Worm (Caenorhabditis elegans) whole organism, L1 larva: ENCODE measurements around the gene dct-8.

Experiments used
- C04F5.9 ChIP-seq: sonication (generic microtip); optimal IDR thresholded peaks from 2 replicates; lab custom pipeline; 2016; ENCODE audit warnings: missing genetic modification characterization, missing compliant biosample characterization
- C16A3.4 ChIP-seq: fragments of 150-350 bp; optimal IDR thresholded peaks from 2 replicates; lab custom pipeline; 2014; ENCODE audit warnings: missing biosample characterization, missing genetic modification characterization
- Y116A8C.19 ChIP-seq: sonication (generic microtip); optimal IDR thresholded peaks from 2 replicates; lab custom pipeline; 2016; ENCODE audit warnings: missing compliant biosample characterization, missing genetic modification characterization, borderline replicate concordance
- ama-1 ChIP-seq: fragments of 150-350 bp; optimal IDR thresholded peaks from 2 replicates; lab custom pipeline; 2014
- ceh-88 ChIP-seq: fragments of 200-800 bp; sonication (Bioruptor generic); IDR thresholded peaks from 2 replicates; pipeline ENCODE4 v1.3.6; 2022; ENCODE audit warnings: missing genetic modification characterization, missing compliant biosample characterization
- ces-1 ChIP-seq: fragments of 150-350 bp; optimal IDR thresholded peaks from 2 replicates; lab custom pipeline; 2014; ENCODE audit warnings: missing biosample characterization, missing genetic modification reagents, missing genetic modification characterization
- efl-1 ChIP-seq, 4 experiments: fragments of 150-350 bp; optimal IDR thresholded peaks in 3 of 4; peaks in 1 of 4; 1 replicate in 1 of 4; 2 replicates in 3 of 4; lab custom pipeline; 2014; ENCODE audit warnings: missing biosample characterization in 2 of 4, missing genetic modification characterization in 2 of 4, missing genetic modification reagents in 2 of 4
- egl-13 ChIP-seq: sonication (generic microtip); optimal IDR thresholded peaks from 2 replicates; lab custom pipeline; 2016; ENCODE audit warnings: missing genotype, missing genetic modification reagents, missing genetic modification characterization, missing compliant biosample characterization
- egl-27 ChIP-seq, 2 experiments: fragments of 150-350 bp in 1 of 2; sonication (generic microtip); optimal IDR thresholded peaks; 3 replicates each; lab custom pipeline; 2017 to 2018; ENCODE audit warnings: missing biosample characterization in 2 of 2, missing genetic modification characterization in 2 of 2, missing genetic modification reagents in 2 of 2
- fkh-4 ChIP-seq: sonication (generic microtip); optimal IDR thresholded peaks from 2 replicates; lab custom pipeline; 2016; ENCODE audit warnings: missing compliant biosample characterization, missing genetic modification characterization, borderline replicate concordance
- fos-1 ChIP-seq: fragments of 150-350 bp; optimal IDR thresholded peaks from 2 replicates; lab custom pipeline; 2014; ENCODE audit warnings: missing biosample characterization, missing genetic modification characterization
- grh-1 ChIP-seq: fragments of 200-800 bp; sonication (Bioruptor generic); IDR thresholded peaks from 2 replicates; pipeline ENCODE4 v1.3.6; 2022; ENCODE audit warnings: missing genetic modification reagents, missing genetic modification characterization, missing compliant biosample characterization
- hlh-17 ChIP-seq: fragments of 200-800 bp; sonication (Bioruptor generic); optimal IDR thresholded peaks from 2 replicates; lab custom pipeline; 2018; ENCODE audit warnings: missing genetic modification characterization, mild to moderate bottlenecking, missing compliant biosample characterization, moderate library complexity, borderline replicate concordance
- irx-1 ChIP-seq: sonication (generic microtip); optimal IDR thresholded peaks from 2 replicates; lab custom pipeline; 2016; ENCODE audit warnings: missing genetic modification characterization, missing compliant biosample characterization
- isw-1 ChIP-seq: fragments of 200-800 bp; sonication (Bioruptor generic); IDR thresholded peaks from 2 replicates; pipeline ENCODE4 v1.3.6; 2022; ENCODE audit warnings: missing genetic modification characterization, missing compliant biosample characterization
- jun-1 ChIP-seq: fragments of 150-350 bp; optimal IDR thresholded peaks from 2 replicates; lab custom pipeline; 2014; ENCODE audit warnings: missing biosample characterization, missing genetic modification reagents, missing genetic modification characterization
- lin-14 ChIP-seq: fragments of 200-800 bp; sonication (Bioruptor generic); optimal IDR thresholded peaks from 2 replicates; lab custom pipeline; 2018; ENCODE audit warnings: mild to moderate bottlenecking, missing genetic modification characterization, moderate library complexity, missing compliant biosample characterization
- lin-35 ChIP-seq, 2 experiments: fragments of 150-350 bp; optimal IDR thresholded peaks; 2 replicates each; lab custom pipeline; 2014; ENCODE audit warnings: missing biosample characterization in 2 of 2, missing genetic modification characterization in 2 of 2, missing genetic modification reagents in 2 of 2
- lin-39 ChIP-seq: fragments of 150-350 bp; optimal IDR thresholded peaks from 2 replicates; lab custom pipeline; 2014; ENCODE audit warnings: missing biosample characterization, missing genetic modification reagents, missing genetic modification characterization
- mab-9 ChIP-seq: fragments of 200-800 bp; sonication (Bioruptor generic); IDR thresholded peaks from 2 replicates; pipeline ENCODE4 v1.3.6; 2022; ENCODE audit warnings: missing genetic modification reagents, missing genetic modification characterization, missing compliant biosample characterization
- nhr-11 ChIP-seq: fragments of 150-350 bp; optimal IDR thresholded peaks from 2 replicates; lab custom pipeline; 2014; ENCODE audit warnings: missing biosample characterization, missing genetic modification characterization
- nhr-12 ChIP-seq: sonication (generic microtip); optimal IDR thresholded peaks from 2 replicates; lab custom pipeline; 2017; ENCODE audit warnings: missing biosample characterization, missing genetic modification characterization
- nhr-19 ChIP-seq: fragments of 200-800 bp; sonication (Bioruptor generic); conservative IDR thresholded peaks from 2 replicates; pipeline ENCODE4 v1.3.6; 2022; ENCODE audit warnings: missing genetic modification characterization, missing compliant biosample characterization
- nhr-20 ChIP-seq: sonication (generic microtip); optimal IDR thresholded peaks from 2 replicates; lab custom pipeline; 2016; ENCODE audit warnings: mild to moderate bottlenecking, missing genetic modification characterization, missing compliant biosample characterization
- nhr-76 ChIP-seq: sonication (generic microtip); optimal IDR thresholded peaks from 2 replicates; lab custom pipeline; 2017; ENCODE audit warnings: missing biosample characterization, missing genetic modification characterization
- nhr-90 ChIP-seq: sonication (generic microtip); optimal IDR thresholded peaks from 2 replicates; lab custom pipeline; 2016; ENCODE audit warnings: mild to moderate bottlenecking, missing genetic modification characterization, missing compliant biosample characterization; ENCODE audit not compliant: poor library complexity
- pax-3 ChIP-seq: fragments of 200-800 bp; sonication (Bioruptor generic); optimal IDR thresholded peaks from 2 replicates; lab custom pipeline; 2018; ENCODE audit warnings: mild to moderate bottlenecking, missing genetic modification characterization, moderate library complexity, missing compliant biosample characterization
- snu-23 ChIP-seq: sonication (generic microtip); optimal IDR thresholded peaks from 2 replicates; lab custom pipeline; 2016; ENCODE audit warnings: missing genetic modification characterization, missing compliant biosample characterization
- sup-37 ChIP-seq: fragments of 200-800 bp; sonication (Bioruptor generic); optimal IDR thresholded peaks from 2 replicates; lab custom pipeline; 2018; ENCODE audit warnings: mild to moderate bottlenecking, missing genetic modification characterization, missing compliant biosample characterization
- swsn-7 ChIP-seq: sonication (generic microtip); optimal IDR thresholded peaks from 2 replicates; lab custom pipeline; 2016; ENCODE audit warnings: missing genetic modification characterization, missing compliant biosample characterization
- tlp-1 ChIP-seq: fragments of 150-350 bp; optimal IDR thresholded peaks from 2 replicates; lab custom pipeline; 2014; ENCODE audit warnings: missing biosample characterization, missing genetic modification characterization
- unc-130 ChIP-seq: fragments of 150-350 bp; optimal IDR thresholded peaks from 2 replicates; lab custom pipeline; 2017; ENCODE audit warnings: missing biosample characterization, missing genetic modification characterization, inconsistent platforms
- unc-62 ChIP-seq: fragments of 150-350 bp; optimal IDR thresholded peaks from 2 replicates; lab custom pipeline; 2014; ENCODE audit warnings: missing biosample characterization, missing genetic modification reagents, missing genetic modification characterization
- unc-98 ChIP-seq: fragments of 200-800 bp; sonication (Bioruptor generic); IDR thresholded peaks from 2 replicates; pipeline ENCODE4 v1.3.6; 2022; ENCODE audit warnings: missing genetic modification characterization, missing compliant biosample characterization
- zag-1 ChIP-seq: fragments of 150-350 bp; optimal IDR thresholded peaks from 2 replicates; lab custom pipeline; 2014; ENCODE audit warnings: missing biosample characterization, missing genetic modification characterization
- ztf-11 ChIP-seq, 2 experiments: sonication (generic microtip); optimal IDR thresholded peaks; 2 replicates each; lab custom pipeline; 2016 to 2017; ENCODE audit warnings: missing genetic modification characterization in 2 of 2, missing biosample characterization in 1 of 2, missing compliant biosample characterization in 1 of 2
- ztf-4 ChIP-seq: fragments of 150-350 bp; optimal IDR thresholded peaks from 2 replicates; lab custom pipeline; 2014; ENCODE audit warnings: missing biosample characterization, missing genetic modification characterization

Gene dct-8

ce11 chrIV:3899719-3900554 lies 5.1 kb downstream of the dct-8 start, which contains the start of gene srz-62 (continued):
- TF ChIP-seq nhr-19 (GFP tag; lab: Robert Waterston, UW): no peak
- TF ChIP-seq C04F5.9 (tag; lab: Kevin White, UChicago): no peak
- peak; percentile 92 for TF ChIP-seq tlp-1 (tag; lab: Kevin White, UChicago)
- peak in 1 of 2 experiments; percentile 23 for TF ChIP-seq egl-27 (tag; optimal IDR thresholded peaks at IDR 0.05; lab: Kevin White, UChicago)
- TF ChIP-seq snu-23 (GFP tag; lab: Kevin White, UChicago): no peak
- peak; percentile 40 for TF ChIP-seq nhr-90 (tag; lab: Kevin White, UChicago)
- peak; percentile 43 for TF ChIP-seq egl-13
- TF ChIP-seq ztf-11 (tag; optimal IDR thresholded peaks at IDR 0.05; lab: Kevin White, UChicago): no peak
- peak; percentile 97 for TF ChIP-seq jun-1 (tag; lab: Kevin White, UChicago)
- TF ChIP-seq efl-1 (optimal IDR thresholded peaks at IDR 0.05; lab: Kevin White, UChicago): no peak
- TF ChIP-seq efl-1 (GFP tag; optimal IDR thresholded peaks at IDR 0.05 in 1 of 2; lab: Kevin White, UChicago): peak in 1 of 2 experiments; percentile 78

DNA sequence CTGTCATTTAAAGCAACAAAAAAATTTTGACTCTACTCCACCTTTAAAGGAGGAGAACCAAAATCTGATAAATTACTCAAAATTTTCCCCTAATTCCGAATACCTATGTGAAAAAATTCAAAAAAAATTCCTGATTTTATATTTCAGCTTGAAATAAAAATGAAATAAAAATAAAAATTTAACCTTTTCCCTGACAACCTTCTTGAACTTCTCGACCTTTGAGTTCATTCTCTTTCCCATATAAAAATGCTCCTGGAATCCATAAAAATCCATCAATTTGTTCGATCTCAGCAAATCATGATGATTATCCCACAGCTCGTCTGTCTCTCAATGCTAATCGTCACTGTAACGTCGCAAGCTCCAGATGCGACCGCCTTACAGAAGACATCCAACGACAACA lies 8.1 kb downstream of the dct-8 start, which contains the start of gene F56D6.6:
F56D6.6 (plus strand) TSS at position 301 of the 400 bp plus-strand sequence.
- TF ChIP-seq isw-1 (GFP tag; lab: Robert Waterston, UW) (no peak), C16A3.4 (tag; lab: Kevin White, UChicago) (no peak), efl-1 (optimal IDR thresholded peaks at IDR 0.05; lab: Kevin White, UChicago) (no peak), efl-1 (GFP tag; optimal IDR thresholded peaks at IDR 0.05 in 1 of 2; lab: Kevin White, UChicago) (no peak), mab-9 (no peak), fos-1 (tag; lab: Kevin White, UChicago) (no peak), swsn-7 (tag; lab: Kevin White, UChicago) (no peak), nhr-12 (tag; lab: Kevin White, UChicago) (no peak), unc-98 (no peak), irx-1 (tag; lab: Kevin White, UChicago) (no peak), lin-35 (GFP tag; optimal IDR thresholded peaks at IDR 0.05; lab: Kevin White, UChicago) (no peak), ztf-4 (tag; lab: Kevin White, UChicago) (no peak), nhr-11 (tag; lab: Kevin White, UChicago) (no peak), pax-3 (tag; lab: Kevin White, UChicago) (no peak), ces-1 (GFP tag; lab: Kevin White, UChicago) (no peak), egl-27 (tag; optimal IDR thresholded peaks at IDR 0.05; lab: Kevin White, UChicago) (no peak), grh-1 (GFP tag; lab: Robert Waterston, UW) (no peak)

DNA sequence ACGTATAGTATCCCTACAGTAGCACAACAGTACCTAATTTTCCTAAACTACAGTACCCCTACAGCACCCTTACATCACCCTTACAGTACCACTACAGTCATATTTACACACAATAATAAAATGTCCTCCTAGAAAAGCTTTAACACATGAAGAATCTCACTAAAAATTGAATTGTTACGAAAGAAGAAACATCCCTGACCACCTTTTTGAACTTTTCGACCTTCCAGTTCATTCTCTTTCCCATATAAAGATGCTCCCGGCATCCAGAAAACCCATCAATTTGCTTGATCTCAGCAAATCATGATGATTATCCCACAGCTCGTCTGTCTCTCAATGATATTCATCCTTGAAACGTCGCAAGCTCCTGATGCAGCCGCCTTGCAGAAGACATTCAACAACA lies 9.8 kb downstream of the dct-8 start, which contains the start of gene F56D6.21:
F56D6.21 (plus strand) TSS at position 301 of the 400 bp plus-strand sequence.
- no peak for TF ChIP-seq nhr-76 (tag; lab: Kevin White, UChicago)
- TF ChIP-seq ceh-88 (GFP tag; lab: Robert Waterston, UW): no peak
- TF ChIP-seq jun-1 (tag; lab: Kevin White, UChicago): no peak
- TF ChIP-seq unc-130 (tag; lab: Kevin White, UChicago): no peak
- TF ChIP-seq sup-37 (GFP tag; lab: Kevin White, UChicago): no peak
- no peak for TF ChIP-seq zag-1
- no peak for TF ChIP-seq hlh-17 (GFP tag; lab: Kevin White, UChicago)
- TF ChIP-seq lin-39 (tag; lab: Kevin White, UChicago): no peak
- no peak for TF ChIP-seq swsn-7 (tag; lab: Kevin White, UChicago)

DNA sequence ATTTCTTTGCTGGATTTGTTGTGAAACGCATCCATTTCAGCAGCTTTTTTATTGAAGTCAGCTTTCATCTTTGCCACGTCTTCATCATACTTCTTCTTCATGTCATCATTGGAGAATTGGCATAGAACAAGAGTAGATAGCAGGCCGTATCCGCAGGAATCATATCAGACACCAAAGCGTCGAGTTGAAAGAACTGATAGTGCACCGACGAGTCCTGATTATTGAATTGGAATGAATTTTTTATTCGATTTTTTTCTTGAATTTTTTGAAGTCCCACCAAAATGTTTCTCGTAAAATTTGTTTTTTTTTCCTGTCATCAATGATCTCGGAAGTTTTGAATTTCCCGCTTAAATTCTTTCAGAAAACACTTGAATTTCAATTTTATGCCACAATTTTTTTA lies 11.5 kb downstream of the dct-8 start, which contains the start of gene F56D6.11:
F56D6.11 (minus strand) TSS at position 101 of the 400 bp plus-strand sequence.
- TF ChIP-seq lin-14 (no peak), nhr-20 (no peak), pax-3 (tag; lab: Kevin White, UChicago) (no peak), Y116A8C.19 (tag; lab: Kevin White, UChicago) (no peak), nhr-12 (tag; lab: Kevin White, UChicago) (no peak), unc-62 (GFP tag; lab: Kevin White, UChicago) (no peak), fkh-4 (tag; lab: Kevin White, UChicago) (no peak), ama-1 (lab: Kevin White, UChicago) (no peak), isw-1 (GFP tag; lab: Robert Waterston, UW) (no peak), C16A3.4 (tag; lab: Kevin White, UChicago) (no peak), grh-1 (GFP tag; lab: Robert Waterston, UW) (no peak)
